Fruit fly (Drosophila melanogaster): ENCODE data around the gene Liprin-alpha.

Gene Liprin-alpha

DNA sequence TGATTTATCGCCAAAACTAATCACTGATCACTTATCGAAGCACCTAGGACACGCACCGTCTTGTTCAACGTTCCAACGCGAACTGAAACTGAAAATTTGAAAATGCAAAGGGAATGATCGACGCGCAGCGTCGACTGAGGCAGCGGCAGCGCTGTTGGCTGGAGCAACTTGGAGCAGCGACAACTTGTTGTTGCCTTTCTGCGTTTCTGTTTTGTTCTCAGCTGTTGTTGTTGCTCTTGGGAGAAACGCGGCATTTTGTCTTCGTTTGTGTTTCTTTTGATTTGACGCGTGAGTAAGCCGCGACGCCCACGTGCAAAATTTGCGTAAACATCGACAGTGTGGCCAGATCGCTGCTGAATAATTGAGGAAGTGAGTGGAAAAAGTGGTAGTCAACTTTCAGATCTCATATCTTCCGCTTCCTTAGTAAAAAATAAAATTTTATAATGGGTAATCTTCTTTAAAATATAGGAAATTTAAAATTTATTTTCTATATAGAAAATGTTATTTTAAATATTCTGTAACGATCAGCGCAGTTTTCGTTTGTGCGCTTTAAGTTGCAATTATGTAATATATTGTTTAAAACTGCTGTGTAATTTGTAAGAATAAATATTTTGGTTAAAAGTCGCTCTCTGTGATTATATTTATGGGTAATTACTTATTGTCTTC lies 14.6 kb upstream of the Liprin-alpha start, which contains the start of gene Tsp (continued):
- TF ChIP-seq CG34406 (GFP tag; optimal IDR thresholded peaks at IDR 0.05) (peak; percentile 7), CG11762 (GFP tag; optimal IDR thresholded peaks at IDR 0.05; ENCODE audit: insufficient read depth) (no peak), Eip78C (GFP tag) (peak; percentile 71), Ets96B (tag; optimal IDR thresholded peaks at IDR 0.05) (no peak), Hr39 (GFP tag; optimal IDR thresholded peaks at IDR 0.05) (no peak), CG9139 (GFP tag; optimal IDR thresholded peaks at IDR 0.05) (peak; percentile 7), Sox102F (GFP tag; optimal IDR thresholded peaks at IDR 0.05) (no peak), fkh (GFP tag; optimal IDR thresholded peaks at IDR 0.05) (peak; percentile 23), fd59A (GFP tag; optimal IDR thresholded peaks at IDR 0.05) (no peak), Gug (GFP tag; IDR thresholded peaks at IDR 0.05) (no peak), topi (GFP tag; optimal IDR thresholded peaks at IDR 0.05) (no peak), Eip75B (GFP tag; optimal IDR thresholded peaks at IDR 0.05) (no peak), CG7368 (GFP tag; optimal IDR thresholded peaks at IDR 0.05) (no peak), Met (GFP tag; optimal IDR thresholded peaks at IDR 0.05) (peak; percentile 27), CG15336 (GFP tag; IDR thresholded peaks at IDR 0.05) (peak; percentile 19; the same call in 1 of the 2 replicates)

dm6 chr2L:6716182-6716770 lies 7.4 kb upstream of the Liprin-alpha start, which contains the start of gene AkhR:
TSS of gene AkhR (minus strand) at chr2L:6716186.
- TF ChIP-seq svp (GFP tag) (peak; percentile 96), salr (GFP tag; optimal IDR thresholded peaks at IDR 0.05) (no peak)

- TF ChIP-seq CG9139 (GFP tag; optimal IDR thresholded peaks at IDR 0.05) (no peak), Hr4 (GFP tag; optimal IDR thresholded peaks at IDR 0.05) (no peak), CG6276 (GFP tag; optimal IDR thresholded peaks at IDR 0.05) (no peak), acj6 (GFP tag; optimal IDR thresholded peaks at IDR 0.05) (no peak)
These were observed 6.8 kb upstream of the Liprin-alpha start for dm6 chr2L:6716921-6717320.

DNA sequence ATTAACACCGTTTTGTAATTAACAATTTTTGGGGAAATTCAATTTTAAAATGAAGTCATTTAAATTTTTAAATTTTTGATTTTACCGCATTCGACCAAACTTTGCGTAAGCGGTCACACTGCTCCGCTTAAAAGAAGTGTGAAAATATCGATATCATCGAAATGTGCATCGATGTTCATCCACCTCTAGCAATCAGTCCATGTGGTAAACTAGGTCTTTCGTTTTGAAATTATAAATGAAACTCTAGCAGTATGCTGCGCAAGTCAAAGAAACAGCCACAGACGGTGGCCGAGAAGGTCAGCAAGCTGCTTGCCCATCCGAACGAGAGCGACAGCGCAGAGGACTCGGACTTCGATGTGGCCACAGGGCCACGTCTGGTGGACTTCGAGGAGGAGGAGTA lies 6.2 kb upstream of the Liprin-alpha start, which contains the start of gene Aatf:
TSS of gene Aatf (plus strand) at position 166 of the 400 bp plus-strand sequence.
- no peak for TF ChIP-seq dsx (GFP tag; optimal IDR thresholded peaks at IDR 0.05; ENCODE audit: poor library complexity, severe bottlenecking)
- TF ChIP-seq CG3919 (GFP tag; optimal IDR thresholded peaks at IDR 0.05) = no peak
- peak; percentile 45 for TF ChIP-seq Eip78C (GFP tag)

DNA sequence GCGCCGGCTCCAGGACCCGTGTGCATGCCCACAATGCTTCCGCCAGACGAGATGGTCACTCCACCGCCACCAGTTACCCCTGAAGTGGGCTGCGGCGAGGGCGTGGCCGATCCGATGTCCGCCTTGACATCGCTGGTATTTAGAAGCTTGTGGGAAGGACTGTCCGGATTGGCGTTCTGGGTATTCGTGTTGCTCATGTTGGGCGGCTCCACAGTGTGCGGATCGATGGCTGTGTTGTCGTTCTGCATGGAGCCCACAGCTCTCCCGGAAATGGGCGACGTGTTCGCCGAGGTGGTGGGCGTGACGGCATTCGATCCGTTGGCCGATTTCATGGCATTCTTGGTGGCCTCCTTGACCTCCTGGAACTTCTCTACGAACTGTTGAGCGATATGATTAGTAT lies 2.0 kb upstream of the Liprin-alpha start:
- TF ChIP-seq CG6854 (GFP tag; optimal IDR thresholded peaks at IDR 0.05) = no peak
- TF ChIP-seq CG31627 (GFP tag; optimal IDR thresholded peaks at IDR 0.05) = no peak
- TF ChIP-seq Hr4 (GFP tag; optimal IDR thresholded peaks at IDR 0.05) = no peak
- no peak for TF ChIP-seq CG10669 (GFP tag; optimal IDR thresholded peaks at IDR 0.05)
- TF ChIP-seq CG8319 (GFP tag; optimal IDR thresholded peaks at IDR 0.05) = no peak
- no peak for TF ChIP-seq esn (GFP tag; optimal IDR thresholded peaks at IDR 0.05)
- TF ChIP-seq vri (GFP tag; optimal IDR thresholded peaks at IDR 0.05) = no peak
- TF ChIP-seq Sox15 (GFP tag; optimal IDR thresholded peaks at IDR 0.05) = no peak
- TF ChIP-seq CG6792 (GFP tag; optimal IDR thresholded peaks at IDR 0.05) = no peak
- no peak for TF ChIP-seq Lpt (GFP tag; optimal IDR thresholded peaks at IDR 0.05)
- no peak for TF ChIP-seq ss (GFP tag; optimal IDR thresholded peaks at IDR 0.05)
- no peak for TF ChIP-seq dsx (GFP tag; optimal IDR thresholded peaks at IDR 0.05; ENCODE audit: poor library complexity, severe bottlenecking)
- no peak for TF ChIP-seq CG6276 (GFP tag; optimal IDR thresholded peaks at IDR 0.05)
- TF ChIP-seq Eip78C (GFP tag) = no peak
- no peak for TF ChIP-seq CG3032 (tag; optimal IDR thresholded peaks at IDR 0.05)
- no peak for TF ChIP-seq CG15336 (GFP tag; IDR thresholded peaks at IDR 0.05)
- no peak for TF ChIP-seq Sox14 (GFP tag; optimal IDR thresholded peaks at IDR 0.05)
- no peak for TF ChIP-seq Hr39 (GFP tag; optimal IDR thresholded peaks at IDR 0.05)

Measured in whole organism, prepupa.